Fruit fly (Drosophila melanogaster): ENCODE results near the gene CG7208.

The CG7208 gene

dm6 chr3R:18230229-18230628 lies 44.7 kb upstream of the CG7208 start (continued):
- TF ChIP-seq CG2116 (GFP tag; optimal IDR thresholded peaks at IDR 0.05) (peak; percentile 10), BEAF-32 (GFP tag; optimal IDR thresholded peaks at IDR 0.05) (peak; percentile 41), CG15514 (GFP tag; optimal IDR thresholded peaks at IDR 0.05) (peak; percentile 47), Dp (GFP tag; optimal IDR thresholded peaks at IDR 0.05) (peak; percentile 60), CG1603 (tag; optimal IDR thresholded peaks at IDR 0.05) (peak; percentile 26), sens (GFP tag) (peak; percentile 45), NfI (GFP tag; optimal IDR thresholded peaks at IDR 0.05) (no peak), row (GFP tag; IDR thresholded peaks at IDR 0.05) (peak; percentile 20; the same call in 1 of the 3 replicates), CG1792 (GFP tag; optimal IDR thresholded peaks at IDR 0.05) (no peak), CG7271 (tag; optimal IDR thresholded peaks at IDR 0.05) (no peak), klu (GFP tag; IDR thresholded peaks at IDR 0.05) (no peak), exex (tag; optimal IDR thresholded peaks at IDR 0.05) (peak; percentile 9), Sry-δ (GFP tag; optimal IDR thresholded peaks at IDR 0.05) (peak; percentile 32), Med (GFP tag) (peak; percentile 50), stwl (tag; optimal IDR thresholded peaks at IDR 0.05) (peak; percentile 42), CG6791 (GFP tag; IDR thresholded peaks at IDR 0.05; ENCODE audit: partially characterized antibody) (0 out of 3 replicates have a peak, but pooled peaks have one; percentile 27), Myb (GFP tag; optimal IDR thresholded peaks at IDR 0.05) (peak; percentile 80), CG30020 (tag; optimal IDR thresholded peaks at IDR 0.05) (peak; percentile 21), CG7357 (GFP tag; IDR thresholded peaks at IDR 0.05) (peak; percentile 79), E2f2 (GFP tag; IDR thresholded peaks at IDR 0.05) (peak; percentile 51; the same call in 1 of the 2 replicates), jing (GFP tag; optimal IDR thresholded peaks at IDR 0.05) (no peak)

DNA sequence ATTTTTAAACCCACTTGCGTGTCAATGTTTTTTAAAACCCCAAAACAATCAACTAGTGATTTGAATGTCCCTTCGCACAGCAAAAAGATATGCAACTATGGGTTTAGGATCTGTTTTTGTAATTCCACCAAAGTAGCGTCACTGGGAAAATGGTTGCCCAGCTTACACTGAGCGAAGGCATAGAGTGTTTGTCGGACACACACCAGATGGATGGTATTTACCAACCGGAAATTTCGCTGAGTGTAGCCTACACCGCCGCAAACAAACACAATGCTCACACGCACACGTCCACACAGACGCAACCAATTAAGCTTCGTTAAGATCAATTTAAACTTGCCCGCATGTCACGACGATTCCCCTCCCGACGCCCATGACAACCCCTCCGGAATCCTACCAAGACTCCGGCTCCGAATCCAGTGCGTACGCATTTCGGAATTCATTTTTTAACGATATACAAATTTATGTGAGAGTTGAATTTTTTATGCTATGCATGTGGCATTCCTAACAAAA lies 43.3 kb upstream of the CG7208 start:
- TF ChIP-seq ci (GFP tag; IDR thresholded peaks at IDR 0.05) = peak; percentile 49; the same call in 1 of the 3 replicates
- TF ChIP-seq CG8944 (GFP tag; optimal IDR thresholded peaks at IDR 0.05) = no peak
- TF ChIP-seq Mrtf (GFP tag; IDR thresholded peaks at IDR 0.05) = 0 out of 3 replicates have a peak, but pooled peaks have one; percentile 13
- peak; percentile 70 for TF ChIP-seq gcm (GFP tag; optimal IDR thresholded peaks at IDR 0.05)
- no peak for TF ChIP-seq CG4424 (GFP tag; optimal IDR thresholded peaks at IDR 0.05)
- TF ChIP-seq otp (GFP tag; IDR thresholded peaks at IDR 0.05) = 0 out of 3 replicates have a peak, but pooled peaks have one; percentile 51
- TF ChIP-seq Dip2 (GFP tag; IDR thresholded peaks at IDR 0.05) = no peak
- 0 out of 2 replicates have a peak, but pooled peaks have one; percentile 23 for TF ChIP-seq Nf-YA (GFP tag; IDR thresholded peaks at IDR 0.05)
- TF ChIP-seq cwo (GFP tag; optimal IDR thresholded peaks at IDR 0.05) = no peak
- peak; percentile 45; the same call in 1 of the 2 replicates for TF ChIP-seq Atf6 (GFP tag; IDR thresholded peaks at IDR 0.05)
- TF ChIP-seq slbo (GFP tag; IDR thresholded peaks at IDR 0.05) = peak; percentile 24; the same call in 1 of the 2 replicates
- TF ChIP-seq CG2120 (GFP tag; optimal IDR thresholded peaks at IDR 0.05) = peak; percentile 35
- no peak for TF ChIP-seq sob (GFP tag; IDR thresholded peaks at IDR 0.05)
- TF ChIP-seq CG42726 (GFP tag; IDR thresholded peaks at IDR 0.05; ENCODE audit: partially characterized antibody) = no peak
- TF ChIP-seq dysf (GFP tag; IDR thresholded peaks at IDR 0.05) = 0 out of 3 replicates have a peak, but pooled peaks have one; percentile 34
- TF ChIP-seq CG4404 (GFP tag; IDR thresholded peaks at IDR 0.05) = no peak
- TF ChIP-seq CG32532 (GFP tag; IDR thresholded peaks at IDR 0.05) = peak; percentile 58; the same call in 1 of the 2 replicates
- TF ChIP-seq NFAT (GFP tag; IDR thresholded peaks at IDR 0.05) = peak; percentile 47; the same call in 1 of the 2 replicates
- 0 out of 2 replicates have a peak, but pooled peaks have one; percentile 28 for TF ChIP-seq ttk (GFP tag; IDR thresholded peaks at IDR 0.05)
- TF ChIP-seq CG10147 (GFP tag; optimal IDR thresholded peaks at IDR 0.05) = no peak
- TF ChIP-seq emc (GFP tag; optimal IDR thresholded peaks at IDR 0.05) = no peak
- peak; percentile 27; the same call in 1 of the 2 replicates for TF ChIP-seq CG9932 (GFP tag; IDR thresholded peaks at IDR 0.05)
- 0 out of 2 replicates have a peak, but pooled peaks have one; percentile 15 for TF ChIP-seq sisA (GFP tag; IDR thresholded peaks at IDR 0.05)
- peak; percentile 48 for TF ChIP-seq zf30C (GFP tag; optimal IDR thresholded peaks at IDR 0.05)
- peak; percentile 31; the same call in 1 of the 2 replicates for TF ChIP-seq vvl (GFP tag; IDR thresholded peaks at IDR 0.05)
- TF ChIP-seq repo (GFP tag; optimal IDR thresholded peaks at IDR 0.05) = peak; percentile 91
- TF ChIP-seq CG7786 (GFP tag; optimal IDR thresholded peaks at IDR 0.05) = no peak
- no peak for TF ChIP-seq corto (GFP tag; optimal IDR thresholded peaks at IDR 0.05)
- TF ChIP-seq Med (GFP tag) = peak; percentile 56
